Worm (Caenorhabditis elegans) whole organism, young adult: ENCODE data around the gene F57G12.2.
A peak's percentile ranks its signal among the peaks of the same experiment; 100 is the strongest.

ENCODE experiments used
- B0035.1 ChIP-seq: sonication (generic microtip); optimal IDR thresholded peaks from 2 replicates; lab custom pipeline; 2016; ENCODE audit warnings: missing genetic modification characterization, mild to moderate bottlenecking, missing compliant biosample characterization, missing genotype, missing genetic modification reagents
- D2030.7 ChIP-seq: fragments of 200-800 bp; sonication (Bioruptor generic); IDR thresholded peaks from 2 replicates; pipeline ENCODE4 v1.3.6; 2022; ENCODE audit warnings: missing genetic modification reagents, missing genetic modification characterization, missing compliant biosample characterization
- F10E7.11 ChIP-seq: sonication (generic microtip); optimal IDR thresholded peaks from 2 replicates; lab custom pipeline; 2017; ENCODE audit warnings: mild to moderate bottlenecking, missing genetic modification characterization, moderate library complexity, missing compliant biosample characterization
- F33H1.4 ChIP-seq: fragments of 200-800 bp; sonication (Bioruptor generic); IDR thresholded peaks from 2 replicates; pipeline ENCODE4 v1.3.6; 2022; ENCODE audit warnings: missing genetic modification reagents, missing genetic modification characterization, missing compliant biosample characterization
- F57A8.1 ChIP-seq: fragments of 200-800 bp; sonication (Bioruptor generic); optimal IDR thresholded peaks from 2 replicates; lab custom pipeline; 2018; ENCODE audit warnings: mild to moderate bottlenecking, missing genetic modification characterization, moderate library complexity, missing compliant biosample characterization
- F57C9.4 ChIP-seq: sonication (generic microtip); optimal IDR thresholded peaks from 2 replicates; lab custom pipeline; 2017; ENCODE audit warnings: mild to moderate bottlenecking, missing genetic modification characterization, missing compliant biosample characterization
- T07F8.4 ChIP-seq: sonication (generic microtip); optimal IDR thresholded peaks from 2 replicates; lab custom pipeline; 2016; ENCODE audit warnings: mild to moderate bottlenecking, missing genetic modification characterization, moderate library complexity, missing compliant biosample characterization
- Y56A3A.18 ChIP-seq: fragments of 200-800 bp; sonication (Bioruptor generic); IDR thresholded peaks from 2 replicates; pipeline ENCODE4 v1.3.6; 2022; ENCODE audit warnings: missing genetic modification reagents, missing genetic modification characterization, missing compliant biosample characterization
- Y95B8A.8 ChIP-seq: fragments of 200-800 bp; sonication (Bioruptor generic); IDR thresholded peaks from 2 replicates; pipeline ENCODE4 v1.3.6; 2022; ENCODE audit warnings: missing genetic modification reagents, missing genetic modification characterization, missing compliant biosample characterization
- akir-1 ChIP-seq: fragments of 200-800 bp; sonication (Bioruptor generic); optimal IDR thresholded peaks from 2 replicates; lab custom pipeline; 2018; ENCODE audit warnings: mild to moderate bottlenecking, missing genetic modification characterization, moderate library complexity, missing compliant biosample characterization
- atf-7 ChIP-seq: sonication (generic microtip); optimal IDR thresholded peaks from 2 replicates; lab custom pipeline; 2017; ENCODE audit warnings: mild to moderate bottlenecking, missing genetic modification characterization, missing compliant biosample characterization
- cebp-1 ChIP-seq, 2 experiments: fragments of 200-800 bp in 1 of 2; sonication (Bioruptor generic) in 1 of 2; sonication (generic microtip) in 1 of 2; IDR thresholded peaks in 1 of 2; optimal IDR thresholded peaks in 1 of 2; 2 replicates each; pipeline versions ENCODE4 v1.3.6 to Lab custom; 2017 to 2022; ENCODE audit warnings: missing compliant biosample characterization in 2 of 2, missing genetic modification characterization in 2 of 2, mild to moderate bottlenecking in 1 of 2, missing genetic modification reagents in 1 of 2, moderate library complexity in 1 of 2
- ceh-79 ChIP-seq: sonication (generic microtip); optimal IDR thresholded peaks from 2 replicates; lab custom pipeline; 2017; ENCODE audit warnings: mild to moderate bottlenecking, missing genetic modification characterization, missing compliant biosample characterization
- chd-7 ChIP-seq: sonication (generic microtip); optimal IDR thresholded peaks from 2 replicates; lab custom pipeline; 2016; ENCODE audit warnings: mild to moderate bottlenecking, missing genetic modification characterization, moderate library complexity, missing compliant biosample characterization
- die-1 ChIP-seq: sonication (generic microtip); optimal IDR thresholded peaks from 2 replicates; lab custom pipeline; 2016; ENCODE audit warnings: missing genotype, mild to moderate bottlenecking, missing genetic modification characterization, missing compliant biosample characterization
- egrh-3 ChIP-seq: fragments of 200-800 bp; sonication (Bioruptor generic); IDR thresholded peaks from 2 replicates; pipeline ENCODE4 v1.3.6; 2022; ENCODE audit warnings: missing genetic modification reagents, missing genetic modification characterization, missing compliant biosample characterization
- hlh-26 ChIP-seq: fragments of 200-800 bp; sonication (Bioruptor generic); conservative IDR thresholded peaks from 2 replicates; pipeline ENCODE4 v1.3.6; 2022; ENCODE audit warnings: missing genetic modification reagents, missing genetic modification characterization, missing compliant biosample characterization
- hmg-1.2 ChIP-seq: fragments of 200-800 bp; sonication (Bioruptor generic); IDR thresholded peaks from 2 replicates; pipeline ENCODE4 v1.3.6; 2022; ENCODE audit warnings: missing genetic modification reagents, missing genetic modification characterization, missing compliant biosample characterization
- hmg-20 ChIP-seq: fragments of 200-800 bp; sonication (Bioruptor generic); IDR thresholded peaks from 2 replicates; pipeline ENCODE4 v1.3.6; 2022; ENCODE audit warnings: missing genetic modification reagents, missing genetic modification characterization, missing compliant biosample characterization
- hrde-1 ChIP-seq: sonication (generic microtip); optimal IDR thresholded peaks from 2 replicates; lab custom pipeline; 2016; ENCODE audit warnings: missing genetic modification characterization, mild to moderate bottlenecking, missing compliant biosample characterization, moderate library complexity, missing genotype, missing genetic modification reagents, borderline replicate concordance
- hsf-1 ChIP-seq: fragments of 200-800 bp; sonication (Bioruptor generic); IDR thresholded peaks from 2 replicates; pipeline ENCODE4 v1.3.6; 2022; ENCODE audit warnings: missing genetic modification reagents, missing genetic modification characterization, missing compliant biosample characterization
- lag-1 ChIP-seq: fragments of 200-800 bp; sonication (Bioruptor generic); IDR thresholded peaks from 2 replicates; pipeline ENCODE4 v1.3.6; 2022; ENCODE audit warnings: missing genetic modification reagents, missing genetic modification characterization, missing compliant biosample characterization
- let-607 ChIP-seq, 2 experiments: fragments of 200-800 bp in 1 of 2; sonication (Bioruptor generic) in 1 of 2; sonication (generic microtip) in 1 of 2; optimal IDR thresholded peaks; 2 replicates each; lab custom pipeline; 2016 to 2018; ENCODE audit warnings: mild to moderate bottlenecking in 2 of 2, missing compliant biosample characterization in 2 of 2, missing genetic modification characterization in 2 of 2, moderate library complexity in 2 of 2, missing genotype in 1 of 2
- lin-35 ChIP-seq, 3 experiments: fragments of 150-350 bp in 2 of 3; sonication (generic microtip) in 1 of 3; optimal IDR thresholded peaks; 2 replicates each; lab custom pipeline; 2014 to 2018; ENCODE audit warnings: missing biosample characterization in 3 of 3, missing genetic modification characterization in 3 of 3, missing genetic modification reagents in 3 of 3
- lin-40 ChIP-seq: sonication (generic microtip); optimal IDR thresholded peaks from 2 replicates; lab custom pipeline; 2016; ENCODE audit warnings: missing genetic modification characterization, mild to moderate bottlenecking, missing compliant biosample characterization, missing genotype, missing genetic modification reagents
- lin-54 ChIP-seq: fragments of 200-800 bp; sonication (Bioruptor generic); optimal IDR thresholded peaks from 2 replicates; lab custom pipeline; 2018; ENCODE audit warnings: mild to moderate bottlenecking, missing genetic modification characterization, missing compliant biosample characterization
- lsl-1 ChIP-seq: fragments of 200-800 bp; sonication (Bioruptor generic); optimal IDR thresholded peaks from 2 replicates; lab custom pipeline; 2018; ENCODE audit warnings: mild to moderate bottlenecking, missing genetic modification characterization, moderate library complexity, missing compliant biosample characterization
- lsy-27 ChIP-seq: sonication (generic microtip); optimal IDR thresholded peaks from 2 replicates; lab custom pipeline; 2017; ENCODE audit warnings: missing genetic modification characterization, mild to moderate bottlenecking, missing compliant biosample characterization, antibody characterized with exemption, missing genotype, borderline replicate concordance; ENCODE audit not compliant: insufficient read depth
- madf-3 ChIP-seq: fragments of 200-800 bp; sonication (Bioruptor generic); IDR thresholded peaks from 2 replicates; pipeline ENCODE4 v1.3.6; 2022; ENCODE audit warnings: missing genetic modification reagents, missing genetic modification characterization, missing compliant biosample characterization
- madf-8 ChIP-seq: fragments of 200-800 bp; sonication (Bioruptor generic); conservative IDR thresholded peaks from 2 replicates; pipeline ENCODE4 v1.3.6; 2022; ENCODE audit warnings: missing genetic modification reagents, missing genetic modification characterization, missing compliant biosample characterization
- nfya-1 ChIP-seq: sonication (generic microtip); optimal IDR thresholded peaks from 2 replicates; lab custom pipeline; 2017; ENCODE audit warnings: antibody characterized with exemption, missing compliant biosample characterization, missing genetic modification characterization, borderline replicate concordance; ENCODE audit not compliant: insufficient read depth
- nfya-2 ChIP-seq: fragments of 200-800 bp; sonication (Bioruptor generic); IDR thresholded peaks from 2 replicates; pipeline ENCODE4 v1.3.6; 2022; ENCODE audit warnings: missing genetic modification reagents, missing genetic modification characterization, missing compliant biosample characterization
- pha-4 ChIP-seq: fragments of 150-350 bp; sonication (generic microtip); optimal IDR thresholded peaks from 2 replicates; lab custom pipeline; 2014; ENCODE audit warnings: missing biosample characterization, missing genetic modification reagents, missing genetic modification characterization
- sdz-38 ChIP-seq: sonication (generic microtip); optimal IDR thresholded peaks from 2 replicates; lab custom pipeline; 2016; ENCODE audit warnings: missing genotype, missing genetic modification characterization, missing compliant biosample characterization
- snpc-1.1 ChIP-seq: sonication (generic microtip); optimal IDR thresholded peaks from 2 replicates; lab custom pipeline; 2017; ENCODE audit warnings: missing genetic modification characterization, mild to moderate bottlenecking, missing compliant biosample characterization, antibody characterized with exemption, moderate library complexity, missing genotype, missing genetic modification reagents; ENCODE audit not compliant: insufficient read depth
- snpc-3.4 ChIP-seq: sonication (generic microtip); optimal IDR thresholded peaks from 2 replicates; lab custom pipeline; 2017; ENCODE audit warnings: missing genetic modification characterization, mild to moderate bottlenecking, missing compliant biosample characterization, antibody characterized with exemption, moderate library complexity, missing genotype, missing genetic modification reagents
- somi-1 ChIP-seq: fragments of 200-800 bp; sonication (Bioruptor generic); optimal IDR thresholded peaks from 2 replicates; lab custom pipeline; 2018; ENCODE audit warnings: mild to moderate bottlenecking, missing genetic modification characterization, missing compliant biosample characterization
- sptf-2 ChIP-seq: fragments of 200-800 bp; sonication (Bioruptor generic); optimal IDR thresholded peaks from 2 replicates; lab custom pipeline; 2018; ENCODE audit warnings: mild to moderate bottlenecking, missing genetic modification characterization, missing compliant biosample characterization
- tbx-9 ChIP-seq: sonication (generic microtip); optimal IDR thresholded peaks from 2 replicates; lab custom pipeline; 2016; ENCODE audit warnings: borderline replicate concordance, missing genetic modification characterization, inconsistent platforms, missing compliant biosample characterization
- tlf-1 ChIP-seq: fragments of 200-800 bp; sonication (Bioruptor generic); optimal IDR thresholded peaks from 2 replicates; lab custom pipeline; 2018; ENCODE audit warnings: mild to moderate bottlenecking, missing genetic modification characterization, missing compliant biosample characterization
- zfh-2 ChIP-seq: fragments of 200-800 bp; sonication (Bioruptor generic); conservative IDR thresholded peaks from 2 replicates; pipeline ENCODE4 v1.3.6; 2022; ENCODE audit warnings: missing genetic modification reagents, missing genetic modification characterization, missing compliant biosample characterization
- zim-3 ChIP-seq: sonication (generic microtip); optimal IDR thresholded peaks from 2 replicates; lab custom pipeline; 2017; ENCODE audit warnings: mild to moderate bottlenecking, missing genetic modification characterization, moderate library complexity, missing compliant biosample characterization
- ztf-28 ChIP-seq: fragments of 200-800 bp; sonication (Bioruptor generic); IDR thresholded peaks from 2 replicates; pipeline ENCODE4 v1.3.6; 2022; ENCODE audit warnings: missing genetic modification reagents, missing genetic modification characterization, missing compliant biosample characterization

F57G12.2 gene

DNA sequence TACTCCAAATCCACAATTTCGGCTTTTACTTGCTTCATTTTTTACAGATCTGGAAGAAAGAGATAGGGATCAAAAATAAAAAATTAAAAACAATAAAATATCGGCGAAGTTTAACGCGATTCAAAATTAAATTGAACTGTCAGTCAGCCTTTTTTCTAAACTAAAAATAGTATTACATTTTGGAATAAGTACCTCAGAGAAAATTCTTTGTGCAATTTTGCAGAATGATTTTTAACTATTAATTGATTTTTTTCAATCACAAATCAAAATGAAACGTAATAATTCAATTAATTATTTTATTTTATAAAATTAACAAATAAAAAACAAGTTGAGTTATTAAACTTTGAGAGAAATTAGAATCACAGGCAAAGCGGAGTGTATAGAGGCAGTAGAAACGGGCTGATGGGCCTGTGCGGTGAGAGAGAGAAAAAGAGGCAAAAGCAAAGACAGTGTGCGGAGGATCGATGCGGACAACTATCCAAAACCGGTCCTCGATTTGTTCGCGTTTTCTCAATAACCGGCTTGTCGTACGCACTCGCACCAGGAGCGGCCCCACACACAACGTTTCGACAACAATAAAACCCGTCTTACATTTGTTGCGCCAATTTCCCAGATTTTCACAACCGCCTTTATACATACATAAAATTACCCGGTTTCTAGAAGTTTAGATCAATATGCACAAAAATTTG, at the start of gene F57G12.2:
Gene F57G12.2 (minus strand): TSS at position 51 of the 689 bp plus-strand sequence.
- TF ChIP-seq hlh-26 (GFP tag; lab: Robert Waterston, UW): no peak
- no peak for TF ChIP-seq T07F8.4
- TF ChIP-seq snpc-3.4: no peak
- TF ChIP-seq F57C9.4 (tag; lab: Kevin White, UChicago): no peak
- no peak for TF ChIP-seq sptf-2 (GFP tag; lab: Kevin White, UChicago)
- no peak for TF ChIP-seq tbx-9 (tag; lab: Kevin White, UChicago)
- no peak for TF ChIP-seq die-1 (tag; lab: Kevin White, UChicago)
- TF ChIP-seq ceh-79 (tag; lab: Kevin White, UChicago): no peak
- no peak for TF ChIP-seq tlf-1 (GFP tag; lab: Kevin White, UChicago)
- no peak for TF ChIP-seq egrh-3 (GFP tag; lab: Robert Waterston, UW)
- TF ChIP-seq madf-8 (GFP tag; lab: Robert Waterston, UW): no peak
- no peak for TF ChIP-seq hmg-20 (GFP tag; lab: Robert Waterston, UW)
- no peak for TF ChIP-seq lag-1

DNA sequence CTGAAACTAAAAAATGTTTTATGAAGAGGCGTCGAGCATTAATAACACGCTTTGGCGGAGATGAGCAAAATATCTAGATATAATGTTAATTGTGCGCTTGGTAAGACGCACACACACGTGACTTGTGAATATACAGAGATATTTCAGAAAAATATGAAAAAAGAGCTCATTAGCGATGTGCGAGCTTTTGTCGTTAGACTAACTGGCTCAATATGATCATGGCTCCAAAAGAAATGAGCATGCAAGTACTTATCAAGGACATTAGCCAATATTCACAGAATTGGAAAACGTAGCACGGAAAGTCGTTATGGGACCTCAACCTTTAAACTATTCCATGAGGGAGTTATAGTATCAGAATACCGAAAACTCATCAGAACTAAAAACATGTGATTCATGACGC, 47.2 kb upstream of the F57G12.2 start:
- TF ChIP-seq Y95B8A.8 (no peak), D2030.7 (no peak), F57A8.1 (no peak), nfya-2 (GFP tag; lab: Robert Waterston, UW) (no peak), lsy-27 (tag; lab: Kevin White, UChicago) (no peak), chd-7 (no peak), snpc-1.1 (no peak), hmg-1.2 (GFP tag; lab: Robert Waterston, UW) (no peak), let-607 (tag; optimal IDR thresholded peaks at IDR 0.05; lab: Kevin White, UChicago) (no peak), lsl-1 (no peak), cebp-1 (GFP tag; IDR thresholded peaks at IDR 0.05; lab: Robert Waterston, UW) (no peak), cebp-1 (tag; optimal IDR thresholded peaks at IDR 0.05; lab: Kevin White, UChicago) (no peak), hsf-1 (no peak), hrde-1 (tag; lab: Kevin White, UChicago) (no peak)

DNA sequence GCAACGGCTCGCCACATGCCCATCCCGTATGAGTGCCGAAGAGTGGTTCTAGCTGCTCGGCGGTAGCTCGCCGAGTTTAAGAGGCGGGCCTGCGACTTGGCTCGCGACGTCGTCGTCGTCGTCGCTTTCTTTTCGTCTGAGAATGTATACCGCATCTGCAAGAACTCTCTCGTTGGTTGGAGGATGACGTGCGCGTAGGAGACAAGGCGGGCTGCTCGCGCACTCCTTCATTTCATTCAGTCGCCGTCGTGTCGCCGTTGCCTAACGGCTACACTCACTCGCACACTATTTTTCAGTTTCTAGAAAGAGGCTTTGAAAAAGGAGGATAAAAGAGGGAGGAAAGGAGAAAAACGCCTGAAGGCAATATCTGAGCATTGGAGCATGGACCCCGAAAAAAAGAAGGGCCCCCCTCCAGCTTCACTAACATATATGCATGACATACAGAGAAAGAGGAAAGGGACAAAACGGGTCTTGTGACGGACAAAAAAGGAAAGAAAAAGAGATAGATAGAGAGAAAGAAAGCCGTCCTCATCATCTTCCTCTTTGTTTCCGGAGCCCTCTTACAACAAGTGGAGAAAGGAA, 45.7 kb upstream of the F57G12.2 start:
- no peak for TF ChIP-seq nfya-1 (tag; lab: Kevin White, UChicago)
- no peak for TF ChIP-seq pha-4 (tag; lab: Kevin White, UChicago)
- no peak for TF ChIP-seq F33H1.4 (GFP tag; lab: Robert Waterston, UW)
- no peak for TF ChIP-seq Y56A3A.18 (GFP tag; lab: Robert Waterston, UW)
- TF ChIP-seq akir-1 (GFP tag; lab: Kevin White, UChicago): no peak
- TF ChIP-seq lin-40 (tag; lab: Kevin White, UChicago): peak; percentile 63
- TF ChIP-seq lin-54: no peak
- TF ChIP-seq D2030.7: no peak
- peak; percentile 54 for TF ChIP-seq somi-1 (GFP tag; lab: Kevin White, UChicago)
- no peak for TF ChIP-seq B0035.1 (tag; lab: Kevin White, UChicago)
- no peak; the same call in 1 of the 2 replicates for TF ChIP-seq zfh-2
- TF ChIP-seq sdz-38 (tag; lab: Kevin White, UChicago): no peak
- peak; percentile 16 for TF ChIP-seq zim-3 (tag; lab: Kevin White, UChicago)
- TF ChIP-seq F57A8.1: no peak
- TF ChIP-seq madf-3 (GFP tag; lab: Robert Waterston, UW): 0 out of 2 replicates have a peak, but pooled peaks have one; percentile 4
- no peak for TF ChIP-seq ztf-28
- TF ChIP-seq atf-7 (tag; lab: Kevin White, UChicago): peak; percentile 25
- TF ChIP-seq F10E7.11 (tag; lab: Kevin White, UChicago): no peak
- no peak for TF ChIP-seq madf-8 (GFP tag; lab: Robert Waterston, UW)
- peak in 1 of 3 experiments; percentile 40 for TF ChIP-seq lin-35 (GFP tag; optimal IDR thresholded peaks at IDR 0.05; lab: Kevin White, UChicago)
- TF ChIP-seq lsl-1: no peak
